Fruit fly (Drosophila melanogaster): ENCODE data around the gene CG33766.
A peak's percentile ranks its signal among the peaks of the same experiment; 100 is the strongest.

Gene CG33766

DNA sequence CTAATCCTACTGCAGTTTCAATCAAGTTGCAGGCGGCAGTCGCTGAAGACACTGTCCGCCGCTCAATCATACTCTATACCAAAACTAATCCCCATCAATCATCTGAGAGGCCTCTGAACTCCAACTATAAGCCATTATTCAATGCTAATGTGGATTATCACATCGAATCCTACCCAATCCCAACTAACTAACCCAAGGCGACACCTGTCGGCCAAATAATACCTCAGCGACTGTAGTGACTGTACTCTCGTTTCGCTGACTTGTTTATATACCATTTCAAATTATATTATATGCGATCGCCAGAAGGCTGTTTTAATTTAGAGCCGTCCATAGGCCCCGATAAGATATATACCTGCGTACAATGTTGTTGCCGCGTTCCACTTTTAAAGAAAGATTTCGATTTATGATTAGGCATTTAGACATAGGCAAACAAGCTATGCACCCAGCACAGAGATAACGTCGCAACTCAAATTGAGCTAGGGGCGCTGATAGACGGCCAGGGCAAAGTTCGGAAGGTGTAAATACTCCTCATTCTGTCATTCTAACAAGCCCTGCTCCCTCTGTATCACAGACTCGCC, 26.4 kb downstream of the CG33766 start:
- peak; percentile 1 for TF ChIP-seq BtbVII (GFP tag; optimal IDR thresholded peaks at IDR 0.05)
- TF ChIP-seq CG12071 (GFP tag; optimal IDR thresholded peaks at IDR 0.05), result no peak
- TF ChIP-seq GATAe (GFP tag; conservative IDR thresholded peaks at IDR 0.05), result peak; percentile 25; the same call in 1 of the 2 replicates
- TF ChIP-seq fd64A (GFP tag; optimal IDR thresholded peaks at IDR 0.05), result no peak
- TF ChIP-seq exex (tag; optimal IDR thresholded peaks at IDR 0.05), result peak; percentile 89
- peak; percentile 84 for TF ChIP-seq CTCF (GFP tag; optimal IDR thresholded peaks at IDR 0.05)
- TF ChIP-seq Vsx1 (GFP tag; optimal IDR thresholded peaks at IDR 0.05), result peak; percentile 4
- TF ChIP-seq CG10543 (GFP tag; optimal IDR thresholded peaks at IDR 0.05), result peak; percentile 39
- peak; percentile 41 for TF ChIP-seq lab (GFP tag; optimal IDR thresholded peaks at IDR 0.05)
- TF ChIP-seq CrebB (tag; optimal IDR thresholded peaks at IDR 0.05), result no peak
- TF ChIP-seq chinmo (GFP tag; IDR thresholded peaks at IDR 0.05; ENCODE audit: partially characterized antibody), result peak; percentile 59; the same call in 1 of the 4 replicates
- TF ChIP-seq Hr78 (GFP tag; optimal IDR thresholded peaks at IDR 0.05), result peak in 1 of 2 experiments; percentile 68
- peak; percentile 42; the same call in 1 of the 2 replicates for TF ChIP-seq CG4360 (GFP tag; IDR thresholded peaks at IDR 0.05)
- peak; percentile 47 for TF ChIP-seq CG8281 (tag; optimal IDR thresholded peaks at IDR 0.05)
- TF ChIP-seq HmgZ (tag; optimal IDR thresholded peaks at IDR 0.05), result peak; percentile 30
- peak; percentile 96 for TF ChIP-seq grn (GFP tag; optimal IDR thresholded peaks at IDR 0.05)
- no peak for TF ChIP-seq CG10274 (GFP tag; optimal IDR thresholded peaks at IDR 0.05)
- TF ChIP-seq CG34376 (GFP tag; optimal IDR thresholded peaks at IDR 0.05), result peak; percentile 55
- no peak for TF ChIP-seq CG17802 (tag; optimal IDR thresholded peaks at IDR 0.05)
- TF ChIP-seq CG33213 (GFP tag; optimal IDR thresholded peaks at IDR 0.05), result no peak
- TF ChIP-seq mirr (GFP tag; optimal IDR thresholded peaks at IDR 0.05), result peak; percentile 90
- TF ChIP-seq btn (GFP tag; optimal IDR thresholded peaks at IDR 0.05), result no peak
- peak; percentile 57 for TF ChIP-seq sug (tag; optimal IDR thresholded peaks at IDR 0.05)
- TF ChIP-seq sd (tag; optimal IDR thresholded peaks at IDR 0.05), result peak; percentile 58
- TF ChIP-seq Med (GFP tag), result peak; percentile 36

DNA sequence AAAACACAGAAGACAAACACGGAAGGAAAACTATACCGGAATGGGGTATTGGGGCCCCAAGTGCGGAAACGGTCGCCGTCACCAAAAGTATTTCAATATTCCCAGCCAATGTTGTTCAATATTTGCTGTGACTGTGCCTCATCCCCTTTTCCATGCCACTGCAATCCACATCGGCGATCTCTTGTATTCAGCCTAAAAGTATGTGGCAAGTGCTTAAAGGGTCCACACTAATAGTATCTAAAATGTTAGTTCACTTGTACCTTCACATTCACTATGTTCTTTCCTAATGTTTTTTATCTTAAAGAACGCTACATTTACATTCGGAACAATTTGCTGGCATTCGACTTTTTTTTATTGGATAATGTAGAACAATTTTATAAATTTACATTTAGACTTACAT, 35.5 kb downstream of the CG33766 start:
- TF ChIP-seq CG17361 (GFP tag; IDR thresholded peaks at IDR 0.05) (no peak), grn (GFP tag; optimal IDR thresholded peaks at IDR 0.05) (peak; percentile 71), CG14710 (tag; optimal IDR thresholded peaks at IDR 0.05) (peak; percentile 11), CG2199 (GFP tag; IDR thresholded peaks at IDR 0.05) (peak; percentile 70; the same call in 2 of the 3 replicates), CG15601 (tag; optimal IDR thresholded peaks at IDR 0.05) (peak; percentile 83), CG13624 (GFP tag; optimal IDR thresholded peaks at IDR 0.05) (no peak), CG8388 (GFP tag; optimal IDR thresholded peaks at IDR 0.05) (peak; percentile 75), CG15073 (GFP tag; optimal IDR thresholded peaks at IDR 0.05) (peak; percentile 73), pfk (GFP tag; optimal IDR thresholded peaks at IDR 0.05) (no peak), pnt (GFP tag; optimal IDR thresholded peaks at IDR 0.05) (no peak), mirr (GFP tag; optimal IDR thresholded peaks at IDR 0.05) (no peak), Dip3 (GFP tag; optimal IDR thresholded peaks at IDR 0.05) (no peak), CTCF (GFP tag; optimal IDR thresholded peaks at IDR 0.05) (peak; percentile 62), CG6765 (GFP tag; optimal IDR thresholded peaks at IDR 0.05) (no peak)

DNA sequence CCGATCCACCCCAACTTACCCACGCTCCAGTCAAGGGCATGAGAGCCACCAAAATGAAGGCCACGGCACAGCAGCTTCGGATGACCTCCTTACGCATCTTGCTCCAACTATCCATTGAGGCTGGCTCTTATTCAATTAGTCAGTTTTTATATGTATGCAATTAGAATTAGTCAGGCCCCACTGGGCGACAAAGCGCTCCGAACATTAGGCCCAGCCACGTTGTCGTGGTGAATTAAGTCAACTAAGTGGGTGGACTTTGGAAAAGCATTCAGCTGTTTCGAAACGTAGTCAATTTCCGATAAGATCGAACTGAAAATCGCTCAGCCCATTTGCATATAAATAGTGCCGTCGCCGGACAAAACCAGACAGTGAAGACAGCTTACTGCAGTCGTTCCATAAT, 41.6 kb downstream of the CG33766 start, which contains the start of the genes CG14455 and CG14456:
Gene CG14455, minus strand, starts transcription at position 101 of the 400 bp plus-strand sequence.
Gene CG14456, plus strand, starts transcription at position 236 of the 400 bp plus-strand sequence.
- TF ChIP-seq pzg (GFP tag; optimal IDR thresholded peaks at IDR 0.05), result no peak
- no peak for TF ChIP-seq pum (GFP tag; optimal IDR thresholded peaks at IDR 0.05)
- TF ChIP-seq grau (tag; optimal IDR thresholded peaks at IDR 0.05), result no peak
- TF ChIP-seq Neu2 (GFP tag; optimal IDR thresholded peaks at IDR 0.05; ENCODE audit: borderline replicate concordance), result no peak
- no peak for TF ChIP-seq CG4707 (GFP tag; optimal IDR thresholded peaks at IDR 0.05)
- TF ChIP-seq HmgD (GFP tag; optimal IDR thresholded peaks at IDR 0.05), result no peak
- TF ChIP-seq ind (GFP tag; optimal IDR thresholded peaks at IDR 0.05), result no peak
- TF ChIP-seq her (GFP tag; optimal IDR thresholded peaks at IDR 0.05), result no peak
- no peak for TF ChIP-seq Fer3 (tag; optimal IDR thresholded peaks at IDR 0.05)
- no peak for TF ChIP-seq CG30020 (tag; optimal IDR thresholded peaks at IDR 0.05)
- no peak for TF ChIP-seq Dad (GFP tag; optimal IDR thresholded peaks at IDR 0.05)
- no peak for TF ChIP-seq fd96Cb (tag; optimal IDR thresholded peaks at IDR 0.05)
- no peak for TF ChIP-seq stc (GFP tag; IDR thresholded peaks at IDR 0.05)
- no peak for TF ChIP-seq NC2β (GFP tag; optimal IDR thresholded peaks at IDR 0.05)

Measured in whole organism, embryonic.